Fruit fly (Drosophila melanogaster) whole organism, wandering third instar larva: ENCODE data around the gene p24-2.

Source experiments
- Rel ChIP-seq, 2 experiments: fragments of 200-800 bp; sonication (Bioruptor generic) in 1 of 2; optimal IDR thresholded peaks; 2 replicates in 1 of 2; 3 replicates in 1 of 2; lab custom pipeline; 2016 to 2019; ENCODE audit warnings: mild to moderate bottlenecking in 2 of 2, missing biosample characterization in 2 of 2, missing genetic modification characterization in 2 of 2, moderate library complexity in 1 of 2
- fru ChIP-seq: fragments of 200-800 bp; sonication (Bioruptor generic); optimal IDR thresholded peaks from 3 replicates; lab custom pipeline; 2016; ENCODE audit warnings: missing biosample characterization, mild to moderate bottlenecking, missing genetic modification characterization
- sage ChIP-seq: fragments of 200-800 bp; sonication (Bioruptor generic); optimal IDR thresholded peaks from 2 replicates; lab custom pipeline; 2016; ENCODE audit warnings: missing biosample characterization, mild to moderate bottlenecking, missing genetic modification characterization

Gene p24-2

DNA sequence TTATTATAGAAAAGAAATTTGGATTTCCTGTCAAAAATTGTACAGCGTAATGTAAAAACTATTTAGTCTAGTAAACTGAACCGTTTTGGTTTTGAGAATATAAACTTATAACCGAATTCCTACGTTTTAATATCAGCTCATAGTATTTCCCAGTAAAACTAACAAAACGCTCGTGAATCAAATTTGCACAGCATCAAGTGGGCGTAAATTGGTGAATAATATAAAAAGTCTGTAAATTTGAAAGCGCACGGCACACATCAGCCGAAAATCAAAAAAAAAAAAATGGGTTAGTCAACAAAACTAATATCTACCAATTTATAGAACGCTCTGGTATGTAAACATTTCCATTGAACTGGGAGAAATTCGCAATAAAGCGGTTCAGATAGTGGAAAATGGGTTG, 54.7 kb downstream of the p24-2 start, which contains the start of gene Dh44:
TSS of gene Dh44 (plus strand) at position 301 of the 400 bp plus-strand sequence.
- TF ChIP-seq sage (GFP tag; lab: Kevin White, UChicago): no peak
- TF ChIP-seq fru (GFP tag; lab: Kevin White, UChicago): no peak
- TF ChIP-seq Rel (GFP tag; optimal IDR thresholded peaks at IDR 0.05; lab: Kevin White, UChicago): no peak
- TF ChIP-seq Rel (tag; optimal IDR thresholded peaks at IDR 0.05; lab: Kevin White, UChicago): no peak
